Fruit fly (Drosophila melanogaster): ENCODE results near the gene Uros2.

Gene Uros2

dm6 chr3R:15793372-15793802 lies 5.1 kb downstream of the Uros2 start, which contains the start of gene nsl1 (continued):
- TF ChIP-seq Chrac-16 (GFP tag; optimal IDR thresholded peaks at IDR 0.05) (peak; percentile 44), grau (tag; optimal IDR thresholded peaks at IDR 0.05) (peak; percentile 44), ab (GFP tag; optimal IDR thresholded peaks at IDR 0.05) (peak; percentile 6), vfl (GFP tag; optimal IDR thresholded peaks at IDR 0.05) (no peak), H15 (GFP tag; IDR thresholded peaks at IDR 0.05) (no peak), CG18764 (GFP tag; optimal IDR thresholded peaks at IDR 0.05) (peak; percentile 23), lbe (GFP tag; optimal IDR thresholded peaks at IDR 0.05) (peak; percentile 79), zfh2 (GFP tag; optimal IDR thresholded peaks at IDR 0.05) (peak; percentile 42), CG31388 (GFP tag; optimal IDR thresholded peaks at IDR 0.05) (no peak), CG11085 (GFP tag; IDR thresholded peaks at IDR 0.05) (no peak), CG43689 (GFP tag; IDR thresholded peaks at IDR 0.05) (no peak), CG34376 (GFP tag; optimal IDR thresholded peaks at IDR 0.05) (peak; percentile 8), CG12659 (GFP tag; optimal IDR thresholded peaks at IDR 0.05) (peak; percentile 87), Gsc (GFP tag; IDR thresholded peaks at IDR 0.05) (no peak), al (GFP tag; IDR thresholded peaks at IDR 0.05) (0 out of 2 replicates have a peak, but pooled peaks have one; percentile 29), fd3F (GFP tag; optimal IDR thresholded peaks at IDR 0.05) (no peak), MTF-1 (GFP tag; optimal IDR thresholded peaks at IDR 0.05; ENCODE audit: borderline replicate concordance) (no peak), CG10565 (GFP tag; optimal IDR thresholded peaks at IDR 0.05) (no peak), sc (optimal IDR thresholded peaks at IDR 0.05) (no peak), sc (GFP tag; optimal IDR thresholded peaks at IDR 0.05) (no peak), bsh (GFP tag; optimal IDR thresholded peaks at IDR 0.05) (peak in 1 of 2 experiments; percentile 31), CG5245 (GFP tag; optimal IDR thresholded peaks at IDR 0.05) (no peak), CG10654 (GFP tag; optimal IDR thresholded peaks at IDR 0.05) (peak; percentile 19), CG6254 (GFP tag; optimal IDR thresholded peaks at IDR 0.05) (no peak), mam (GFP tag; optimal IDR thresholded peaks at IDR 0.05) (peak; percentile 30), grn (GFP tag; optimal IDR thresholded peaks at IDR 0.05) (no peak), CG7271 (tag; optimal IDR thresholded peaks at IDR 0.05) (peak; percentile 8), pan (optimal IDR thresholded peaks at IDR 0.05) (no peak), pan (GFP tag; optimal IDR thresholded peaks at IDR 0.05 in 1 of 2, IDR thresholded peaks at IDR 0.05 in 1 of 2) (peak in 1 of 2 experiments; percentile 41), tgo (GFP tag; IDR thresholded peaks at IDR 0.05) (no peak), CG3838 (GFP tag; optimal IDR thresholded peaks at IDR 0.05) (no peak), Aef1 (GFP tag; IDR thresholded peaks at IDR 0.05) (0 out of 3 replicates have a peak, but pooled peaks have one; percentile 18), kah (GFP tag; optimal IDR thresholded peaks at IDR 0.05) (no peak), CG14860 (GFP tag; IDR thresholded peaks at IDR 0.05; ENCODE audit: partially characterized antibody) (peak; percentile 97), yki (optimal IDR thresholded peaks at IDR 0.05) (no peak), Blimp-1 (GFP tag; optimal IDR thresholded peaks at IDR 0.05) (peak; percentile 26), CTCF (GFP tag; optimal IDR thresholded peaks at IDR 0.05) (peak; percentile 47), Doc3 (GFP tag; IDR thresholded peaks at IDR 0.05; ENCODE audit: partially characterized antibody) (peak; percentile 95), aop (GFP tag; IDR thresholded peaks at IDR 0.05) (peak; percentile 19; the same call in 1 of the 2 replicates), fd64A (GFP tag; optimal IDR thresholded peaks at IDR 0.05) (no peak), odd (GFP tag; optimal IDR thresholded peaks at IDR 0.05) (no peak), CG7372 (GFP tag; IDR thresholded peaks at IDR 0.05) (no peak), abd-A (tag; optimal IDR thresholded peaks at IDR 0.05) (peak; percentile 66), CG4854 (GFP tag; optimal IDR thresholded peaks at IDR 0.05) (no peak), kay (GFP tag; optimal IDR thresholded peaks at IDR 0.05) (no peak), hb (GFP tag; IDR thresholded peaks at IDR 0.05; ENCODE audit: partially characterized antibody) (peak; percentile 97), Dip3 (GFP tag; optimal IDR thresholded peaks at IDR 0.05) (no peak), CG2199 (GFP tag; IDR thresholded peaks at IDR 0.05) (0 out of 3 replicates have a peak, but pooled peaks have one; percentile 44), CG14014 (GFP tag; IDR thresholded peaks at IDR 0.05) (no peak), CG4360 (GFP tag; IDR thresholded peaks at IDR 0.05) (no peak), Bdp1 (GFP tag; optimal IDR thresholded peaks at IDR 0.05) (no peak), ranshi (GFP tag; IDR thresholded peaks at IDR 0.05) (no peak)

Data from whole organism, embryonic.